Worm (Caenorhabditis elegans): ENCODE results near the gene F54F2.14.

DNA sequence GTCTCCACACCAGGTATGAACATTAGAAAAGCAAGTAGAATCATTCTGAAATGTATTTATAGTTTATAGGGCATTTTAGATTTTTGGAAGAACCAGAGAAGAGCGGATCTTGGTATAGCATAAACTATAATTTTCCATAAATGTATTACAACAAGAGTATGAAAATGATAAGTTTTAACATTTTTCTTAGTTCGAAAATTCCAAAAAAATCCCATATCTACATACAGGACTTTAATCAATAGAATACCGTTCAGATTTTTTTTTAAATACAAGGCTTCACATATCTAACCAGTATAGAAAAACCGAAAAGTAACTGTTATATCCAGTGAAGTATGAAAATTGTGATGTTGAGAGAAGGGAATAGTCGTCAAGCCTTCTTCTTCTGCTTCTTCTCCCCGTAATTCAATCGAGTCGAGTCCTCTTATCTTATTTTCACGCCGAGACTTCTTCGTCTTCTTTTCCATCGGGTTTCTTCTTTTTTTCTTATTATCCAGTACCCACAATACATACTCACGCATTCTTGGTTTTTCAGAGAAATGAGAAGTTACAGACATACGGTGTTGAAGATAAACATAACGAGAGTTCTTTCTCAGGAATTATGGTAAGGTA is 47.4 kb upstream of the F54F2.14 start, which contains the start of gene ZK370.6:
- TF ChIP-seq ceh-36 (tag; optimal IDR thresholded peaks at IDR 0.05), result no peak
- no peak for TF ChIP-seq hnd-1 (tag; optimal IDR thresholded peaks at IDR 0.05)
- no peak for TF ChIP-seq pes-1 (GFP tag; IDR thresholded peaks at IDR 0.05)
- TF ChIP-seq ets-7 (tag; optimal IDR thresholded peaks at IDR 0.05), result no peak
- TF ChIP-seq hmbx-1 (tag; optimal IDR thresholded peaks at IDR 0.05), result no peak
- TF ChIP-seq tbx-37 (GFP tag; conservative IDR thresholded peaks at IDR 0.05), result no peak
- TF ChIP-seq ama-1 (optimal IDR thresholded peaks at IDR 0.05), result no peak
- no peak for TF ChIP-seq F13C5.2 (tag; optimal IDR thresholded peaks at IDR 0.05)
- TF ChIP-seq ceh-13 (GFP tag; optimal IDR thresholded peaks at IDR 0.05), result no peak
- no peak for TF ChIP-seq flt-1 (GFP tag; IDR thresholded peaks at IDR 0.05)
- no peak for TF ChIP-seq B0310.2 (tag; optimal IDR thresholded peaks at IDR 0.05)
- TF ChIP-seq tbx-11 (GFP tag; IDR thresholded peaks at IDR 0.05), result no peak
- no peak for TF ChIP-seq tra-4 (tag; optimal IDR thresholded peaks at IDR 0.05)

Data from whole organism, early embryonic.